Fruit fly (Drosophila melanogaster) whole organism, embryonic: ENCODE measurements around the gene CG8326.

Source experiments
- Ada2b ChIP-seq: fragments of 200-800 bp; sonication (Bioruptor generic); IDR thresholded peaks from 2 replicates; pipeline ENCODE4 v1.3.6; 2022; ENCODE audit warnings: missing biosample characterization, missing genetic modification characterization
- Blimp-1 ChIP-seq: fragments of 200-800 bp; sonication (Bioruptor generic); optimal IDR thresholded peaks from 3 replicates; lab custom pipeline; 2018; ENCODE audit warnings: missing biosample characterization, missing genetic modification characterization, mild to moderate bottlenecking, moderate library complexity, missing genetic modification reagents
- BtbVII ChIP-seq: fragments of 200-800 bp; sonication (Bioruptor generic); optimal IDR thresholded peaks from 3 replicates; lab custom pipeline; 2017; ENCODE audit warnings: missing biosample characterization, mild to moderate bottlenecking, missing genetic modification characterization
- CG10209 ChIP-seq: fragments of 200-800 bp; sonication (Bioruptor generic); optimal IDR thresholded peaks from 3 replicates; lab custom pipeline; 2017; ENCODE audit warnings: missing biosample characterization, mild to moderate bottlenecking, missing genetic modification characterization, missing genetic modification reagents
- CG10274 ChIP-seq: fragments of 200-800 bp; sonication (Bioruptor generic); optimal IDR thresholded peaks from 3 replicates; lab custom pipeline; 2017; ENCODE audit warnings: missing biosample characterization, mild to moderate bottlenecking, missing genetic modification characterization
- CG10366 ChIP-seq: fragments of 200-800 bp; sonication (Bioruptor generic); IDR thresholded peaks from 2 replicates; pipeline ENCODE4 v1.3.6; 2022; ENCODE audit warnings: missing biosample characterization, missing genetic modification characterization
- CG10654 ChIP-seq: fragments of 200-800 bp; sonication (Bioruptor generic); optimal IDR thresholded peaks from 2 replicates; lab custom pipeline; 2016; ENCODE audit warnings: missing biosample characterization, missing genetic modification characterization
- CG12219 ChIP-seq: fragments of 200-800 bp; sonication (Bioruptor generic); optimal IDR thresholded peaks from 3 replicates; lab custom pipeline; 2018; ENCODE audit warnings: missing biosample characterization, mild to moderate bottlenecking, missing genetic modification characterization
- CG13287 ChIP-seq: fragments of 200-800 bp; sonication (Bioruptor generic); IDR thresholded peaks from 2 replicates; pipeline ENCODE4 v1.3.6; 2022; ENCODE audit warnings: missing biosample characterization, missing genetic modification characterization; ENCODE audit not compliant: partially characterized antibody
- CG13894 ChIP-seq: fragments of 200-800 bp; sonication (Bioruptor generic); optimal IDR thresholded peaks from 3 replicates; lab custom pipeline; 2018; ENCODE audit warnings: missing biosample characterization, mild to moderate bottlenecking, missing genetic modification characterization, moderate library complexity
- CG15479 ChIP-seq: fragments of 200-800 bp; sonication (Bioruptor generic); optimal IDR thresholded peaks from 3 replicates; lab custom pipeline; 2019; ENCODE audit warnings: missing biosample characterization, mild to moderate bottlenecking, missing genetic modification characterization, moderate library complexity
- CG2712 ChIP-seq: fragments of 200-800 bp; optimal IDR thresholded peaks from 3 replicates; lab custom pipeline; 2019; ENCODE audit warnings: missing biosample characterization, mild to moderate bottlenecking, missing genetic modification characterization, moderate library complexity
- CG31224 ChIP-seq: fragments of 200-800 bp; sonication (Bioruptor generic); IDR thresholded peaks from 2 replicates; pipeline ENCODE4 v1.3.6; 2022; ENCODE audit warnings: missing biosample characterization, missing genetic modification characterization
- CG32532 ChIP-seq: fragments of 200-800 bp; sonication (Bioruptor generic); IDR thresholded peaks from 2 replicates; pipeline ENCODE4 v1.3.6; 2022; ENCODE audit warnings: missing biosample characterization, missing genetic modification characterization
- CG4328 ChIP-seq: fragments of 200-800 bp; sonication (Bioruptor generic); optimal IDR thresholded peaks from 3 replicates; lab custom pipeline; 2017; ENCODE audit warnings: missing biosample characterization, missing genetic modification reagents, missing genetic modification characterization
- CG6175 ChIP-seq: fragments of 200-800 bp; sonication (Bioruptor generic); IDR thresholded peaks from 3 replicates; pipeline ENCODE4 v1.3.6; 2022; ENCODE audit warnings: missing biosample characterization, missing genetic modification characterization
- CG7372 ChIP-seq: fragments of 200-800 bp; sonication (Bioruptor generic); IDR thresholded peaks from 2 replicates; pipeline ENCODE4 v1.3.6; 2022; ENCODE audit warnings: missing biosample characterization, missing genetic modification characterization
- CG8290 ChIP-seq, 3 experiments: fragments of 200-800 bp; sonication (Bioruptor generic); optimal IDR thresholded peaks; 2 replicates each; lab custom pipeline; 2016 to 2019; ENCODE audit warnings: missing biosample characterization in 3 of 3, missing genetic modification characterization in 3 of 3, mild to moderate bottlenecking in 2 of 3, moderate library complexity in 1 of 3
- D ChIP-seq, 2 experiments: fragments of 200-800 bp in 1 of 2; fragments of >200 bp in 1 of 2; sonication (Bioruptor generic) in 1 of 2; optimal IDR thresholded peaks; 2 replicates in 1 of 2; 3 replicates in 1 of 2; lab custom pipeline; 2017; ENCODE audit warnings: mild to moderate bottlenecking in 1 of 2, missing biosample characterization in 1 of 2, missing genetic modification characterization in 1 of 2, missing genetic modification reagents in 1 of 2
- Elba2 ChIP-seq: fragments of 200-800 bp; sonication (Bioruptor generic); optimal IDR thresholded peaks from 3 replicates; lab custom pipeline; 2016; ENCODE audit warnings: missing biosample characterization, missing genetic modification characterization
- Fer3 ChIP-seq: fragments of 200-800 bp; sonication (Bioruptor generic); optimal IDR thresholded peaks from 2 replicates; lab custom pipeline; 2018; ENCODE audit warnings: missing biosample characterization, mild to moderate bottlenecking, missing genetic modification characterization, moderate library complexity
- Gug ChIP-seq: fragments of 200-800 bp; sonication (Bioruptor generic); IDR thresholded peaks from 4 replicates; pipeline ENCODE4 v1.3.6; 2022; ENCODE audit warnings: missing biosample characterization, missing genetic modification characterization
- H2.0 ChIP-seq: fragments of 200-800 bp; sonication (Bioruptor generic); IDR thresholded peaks from 2 replicates; pipeline ENCODE4 v1.3.6; 2022; ENCODE audit warnings: missing biosample characterization, missing genetic modification characterization
- HLH54F ChIP-seq: fragments of 200-800 bp; sonication (Bioruptor generic); optimal IDR thresholded peaks from 3 replicates; lab custom pipeline; 2016; ENCODE audit warnings: missing biosample characterization, missing genetic modification characterization
- Hr3 ChIP-seq: fragments of 200-800 bp; sonication (Bioruptor generic); optimal IDR thresholded peaks from 3 replicates; lab custom pipeline; 2016; ENCODE audit warnings: missing biosample characterization, missing genetic modification characterization
- Jarid2 ChIP-seq: fragments of 200-800 bp; sonication (Bioruptor generic); optimal IDR thresholded peaks from 3 replicates; lab custom pipeline; 2017; ENCODE audit warnings: mild to moderate bottlenecking, missing biosample characterization, missing genetic modification reagents, missing genetic modification characterization
- NC2α ChIP-seq: fragments of 200-800 bp; sonication (Bioruptor generic); optimal IDR thresholded peaks from 2 replicates; lab custom pipeline; 2016; ENCODE audit warnings: missing biosample characterization, missing genetic modification characterization
- NfI ChIP-seq: fragments of 200-800 bp; sonication (Bioruptor generic); optimal IDR thresholded peaks from 3 replicates; lab custom pipeline; 2018; ENCODE audit warnings: missing biosample characterization, mild to moderate bottlenecking, missing genetic modification characterization, moderate library complexity
- Pdp1 ChIP-seq, 2 experiments: fragments of 200-800 bp; sonication (Bioruptor generic); optimal IDR thresholded peaks; 3 replicates each; lab custom pipeline; 2016; ENCODE audit warnings: missing biosample characterization in 2 of 2, missing genetic modification characterization in 2 of 2, mild to moderate bottlenecking in 1 of 2, moderate library complexity in 1 of 2
- ara ChIP-seq: fragments of 200-800 bp; sonication (Bioruptor generic); IDR thresholded peaks from 2 replicates; pipeline ENCODE4 v1.3.6; 2022; ENCODE audit warnings: missing biosample characterization, missing genetic modification characterization
- ash1 ChIP-seq: fragments of 200-800 bp; sonication (Bioruptor generic); optimal IDR thresholded peaks from 2 replicates; lab custom pipeline; 2018; ENCODE audit warnings: missing biosample characterization, mild to moderate bottlenecking, missing genetic modification characterization
- bbx ChIP-seq: fragments of 200-800 bp; sonication (Bioruptor generic); IDR thresholded peaks from 2 replicates; pipeline ENCODE4 v1.3.6; 2022; ENCODE audit warnings: missing biosample characterization, missing genetic modification characterization; ENCODE audit not compliant: partially characterized antibody
- chif ChIP-seq, 2 experiments: fragments of 200-800 bp; sonication (Bioruptor generic); optimal IDR thresholded peaks; 3 replicates each; lab custom pipeline; 2016; ENCODE audit warnings: missing biosample characterization in 2 of 2, missing genetic modification characterization in 2 of 2
- chn ChIP-seq: fragments of 200-800 bp; sonication (Bioruptor generic); optimal IDR thresholded peaks from 2 replicates; lab custom pipeline; 2016; ENCODE audit warnings: missing biosample characterization, missing genetic modification characterization
- dm ChIP-seq: fragments of 200-800 bp; sonication (Bioruptor generic); optimal IDR thresholded peaks from 3 replicates; lab custom pipeline; 2016; ENCODE audit warnings: missing biosample characterization, missing genetic modification characterization
- ems ChIP-seq: fragments of 200-800 bp; sonication (Bioruptor generic); optimal IDR thresholded peaks from 3 replicates; lab custom pipeline; 2016; ENCODE audit warnings: missing biosample characterization, missing genetic modification characterization
- esg ChIP-seq: fragments of 200-800 bp; sonication (Bioruptor generic); conservative IDR thresholded peaks from 2 replicates; pipeline ENCODE4 v1.3.6; 2022; ENCODE audit warnings: missing biosample characterization, missing genetic modification characterization
- gcm ChIP-seq: fragments of 200-800 bp; sonication (Bioruptor generic); optimal IDR thresholded peaks from 2 replicates; lab custom pipeline; 2019; ENCODE audit warnings: missing biosample characterization, mild to moderate bottlenecking, missing genetic modification characterization, moderate library complexity
- gem ChIP-seq: fragments of 200-800 bp; sonication (Bioruptor generic); optimal IDR thresholded peaks from 2 replicates; lab custom pipeline; 2019; ENCODE audit warnings: missing biosample characterization, mild to moderate bottlenecking, missing genetic modification characterization, moderate library complexity
- mirr ChIP-seq: fragments of 200-800 bp; sonication (Bioruptor generic); optimal IDR thresholded peaks from 3 replicates; lab custom pipeline; 2018; ENCODE audit warnings: missing biosample characterization, mild to moderate bottlenecking, missing genetic modification characterization
- nerfin-2 ChIP-seq: fragments of 200-800 bp; sonication (Bioruptor generic); IDR thresholded peaks from 2 replicates; pipeline ENCODE4 v1.3.6; 2022; ENCODE audit warnings: missing biosample characterization, missing genetic modification characterization; ENCODE audit not compliant: partially characterized antibody
- prd ChIP-seq, 3 experiments: fragments of >200 bp in 2 of 3; fragments of 200-800 bp in 1 of 3; sonication (Bioruptor generic) in 1 of 3; optimal IDR thresholded peaks in 2 of 3; IDR thresholded peaks in 1 of 3; 2 replicates in 2 of 3; 3 replicates in 1 of 3; pipeline versions ENCODE4 v1.3.6 to Lab custom; 2017 to 2022; ENCODE audit warnings: missing biosample characterization in 1 of 3, missing genetic modification characterization in 1 of 3
- psq ChIP-seq: fragments of 200-800 bp; sonication (Bioruptor generic); optimal IDR thresholded peaks from 2 replicates; lab custom pipeline; 2017; ENCODE audit warnings: missing biosample characterization, missing genetic modification characterization
- sug ChIP-seq: fragments of 200-800 bp; optimal IDR thresholded peaks from 2 replicates; lab custom pipeline; 2019; ENCODE audit warnings: missing biosample characterization, mild to moderate bottlenecking, missing genetic modification characterization, moderate library complexity
- toy ChIP-seq: fragments of 200-800 bp; sonication (Bioruptor generic); IDR thresholded peaks from 2 replicates; pipeline ENCODE4 v1.3.6; 2022; ENCODE audit warnings: missing biosample characterization, missing genetic modification characterization
- tup ChIP-seq: fragments of 200-800 bp; sonication (Bioruptor generic); optimal IDR thresholded peaks from 2 replicates; lab custom pipeline; 2016; ENCODE audit warnings: missing biosample characterization, mild to moderate bottlenecking, missing genetic modification characterization, moderate library complexity
- unc-4 ChIP-seq: fragments of 200-800 bp; sonication (Bioruptor generic); IDR thresholded peaks from 2 replicates; pipeline ENCODE4 v1.3.6; 2022; ENCODE audit warnings: missing biosample characterization, missing genetic modification characterization; ENCODE audit not compliant: partially characterized antibody

Gene CG8326

DNA sequence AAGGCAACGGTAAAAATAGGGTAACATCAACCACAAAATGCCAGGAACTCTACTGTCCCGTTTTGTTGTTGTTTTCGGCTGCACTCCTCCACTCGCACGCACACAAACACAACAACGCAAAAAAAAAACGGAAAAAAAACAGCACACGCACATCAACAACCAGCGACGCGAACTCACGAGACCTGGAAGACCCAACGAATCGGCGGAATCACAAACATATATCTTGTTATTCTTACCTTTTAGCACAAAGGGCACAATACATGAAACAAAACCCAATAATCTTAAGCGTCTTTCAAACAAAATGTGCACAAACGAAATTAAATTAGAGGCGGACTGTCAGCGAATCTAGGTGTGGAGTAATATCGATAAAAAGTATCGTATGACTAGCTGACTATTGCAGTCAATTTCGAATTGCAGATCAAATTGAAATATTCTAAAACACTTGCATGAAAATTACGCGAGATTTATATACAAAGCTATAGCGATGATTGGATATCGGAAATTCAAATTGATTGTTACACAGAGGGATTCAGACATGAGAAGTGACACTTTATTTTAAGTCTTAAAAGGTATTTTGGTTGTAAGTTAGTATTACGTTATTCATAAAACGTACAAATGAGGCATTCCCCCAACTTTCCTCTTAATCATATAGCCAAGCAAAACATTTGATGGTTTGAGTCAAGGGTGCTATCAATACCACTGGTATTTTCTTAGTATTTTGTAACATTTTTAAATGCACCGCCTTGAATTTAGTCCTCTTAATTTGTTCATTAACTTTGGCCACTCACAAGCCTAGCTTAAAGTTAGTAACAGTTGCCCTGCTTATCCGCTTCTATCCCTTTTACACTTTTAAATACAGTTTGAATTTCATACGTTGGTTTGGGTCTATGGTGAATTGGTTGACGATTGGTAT is 50.2 kb downstream of the CG8326 start, which contains the start of gene Ankle2 (continued):
- TF ChIP-seq ash1 (GFP tag; lab: Kevin White, UChicago), result no peak
- no peak for TF ChIP-seq psq (GFP tag; lab: Kevin White, UChicago)
- no peak for TF ChIP-seq Gug
- no peak for TF ChIP-seq chn (GFP tag; lab: Kevin White, UChicago)
- no peak for TF ChIP-seq CG32532 (GFP tag; lab: Robert Waterston, UW)
- no peak for TF ChIP-seq prd (optimal IDR thresholded peaks at IDR 0.05; lab: Kevin White, UChicago)
- TF ChIP-seq prd (GFP tag; IDR thresholded peaks at IDR 0.05; lab: Robert Waterston, UW), result no peak
- no peak for TF ChIP-seq CG12219 (GFP tag; lab: Kevin White, UChicago)
- no peak for TF ChIP-seq chif (GFP tag; optimal IDR thresholded peaks at IDR 0.05; lab: Kevin White, UChicago)
- no peak for TF ChIP-seq H2.0 (GFP tag; lab: Robert Waterston, UW)
- TF ChIP-seq Ada2b (GFP tag; lab: Robert Waterston, UW), result no peak
- no peak for TF ChIP-seq Fer3
- TF ChIP-seq nerfin-2 (GFP tag; lab: Robert Waterston, UW), result no peak
- no peak for TF ChIP-seq CG10366 (GFP tag; lab: Robert Waterston, UW)
- no peak for TF ChIP-seq esg (GFP tag; lab: Robert Waterston, UW)
- TF ChIP-seq bbx, result peak; percentile 68
- peak; percentile 76 for TF ChIP-seq CG13287 (GFP tag; lab: Robert Waterston, UW)
- TF ChIP-seq CG13894 (tag; lab: Kevin White, UChicago), result no peak
- no peak for TF ChIP-seq Pdp1 (GFP tag; optimal IDR thresholded peaks at IDR 0.05; lab: Kevin White, UChicago)
- no peak for TF ChIP-seq gem (tag; lab: Kevin White, UChicago)
- TF ChIP-seq CG7372 (GFP tag; lab: Robert Waterston, UW), result no peak
- TF ChIP-seq CG10654 (GFP tag; lab: Kevin White, UChicago), result no peak
- TF ChIP-seq gcm (GFP tag; lab: Kevin White, UChicago), result no peak
- TF ChIP-seq CG2712 (tag; lab: Kevin White, UChicago), result no peak
- no peak for TF ChIP-seq ems (GFP tag; lab: Kevin White, UChicago)
- TF ChIP-seq toy (GFP tag; lab: Robert Waterston, UW), result no peak
- no peak for TF ChIP-seq Jarid2 (GFP tag; lab: Kevin White, UChicago)
- no peak for TF ChIP-seq HLH54F (GFP tag; lab: Kevin White, UChicago)
- TF ChIP-seq D (optimal IDR thresholded peaks at IDR 0.05; lab: Kevin White, UChicago), result no peak
- no peak for TF ChIP-seq D (GFP tag; optimal IDR thresholded peaks at IDR 0.05; lab: Kevin White, UChicago)
- no peak for TF ChIP-seq Elba2
- no peak for TF ChIP-seq NC2α (GFP tag; lab: Kevin White, UChicago)
- no peak for TF ChIP-seq CG15479 (GFP tag; lab: Kevin White, UChicago)
- no peak for TF ChIP-seq Hr3 (GFP tag; lab: Kevin White, UChicago)
- no peak for TF ChIP-seq CG8290 (GFP tag; optimal IDR thresholded peaks at IDR 0.05; lab: Kevin White, UChicago)
- TF ChIP-seq CG8290 (tag; optimal IDR thresholded peaks at IDR 0.05; lab: Kevin White, UChicago), result no peak
- no peak for TF ChIP-seq mirr
- TF ChIP-seq tup (GFP tag; lab: Kevin White, UChicago), result no peak
- TF ChIP-seq dm, result no peak
- no peak for TF ChIP-seq NfI (GFP tag; lab: Kevin White, UChicago)
- no peak for TF ChIP-seq CG10209 (GFP tag; lab: Kevin White, UChicago)
- TF ChIP-seq CG10274, result no peak
- TF ChIP-seq ara (GFP tag; lab: Robert Waterston, UW), result no peak
- no peak for TF ChIP-seq sug
- no peak for TF ChIP-seq CG6175 (GFP tag; lab: Robert Waterston, UW)
- TF ChIP-seq CG4328 (GFP tag; lab: Kevin White, UChicago), result no peak
- no peak for TF ChIP-seq Blimp-1 (GFP tag; lab: Kevin White, UChicago)
- TF ChIP-seq unc-4 (GFP tag; lab: Robert Waterston, UW), result peak; percentile 63; the same call in 1 of the 2 replicates
- no peak for TF ChIP-seq CG31224 (GFP tag; lab: Robert Waterston, UW)
- no peak for TF ChIP-seq BtbVII (GFP tag; lab: Kevin White, UChicago)
